Fruit fly (Drosophila melanogaster): Measurements from ENCODE around the gene LysE.

Gene LysE

dm6 chr3L:1247627-1248295 lies 35.1 kb downstream of the LysE start, which contains the start of the genes Psf1 and Sac1 (continued):
- peak; percentile 85 for TF ChIP-seq inv (GFP tag; IDR thresholded peaks at IDR 0.05; ENCODE audit: partially characterized antibody)
- TF ChIP-seq klu (GFP tag; IDR thresholded peaks at IDR 0.05), result no peak; the same call in 1 of the 2 replicates
- TF ChIP-seq MBD-R2 (GFP tag; IDR thresholded peaks at IDR 0.05), result peak; percentile 65; the same call in 1 of the 2 replicates
- TF ChIP-seq GATAe (GFP tag; conservative IDR thresholded peaks at IDR 0.05), result no peak
- no peak for TF ChIP-seq CG17328 (GFP tag; IDR thresholded peaks at IDR 0.05)
- no peak for TF ChIP-seq B-H1 (GFP tag; IDR thresholded peaks at IDR 0.05)
- peak; percentile 94 for TF ChIP-seq CG4617 (GFP tag; optimal IDR thresholded peaks at IDR 0.05; ENCODE audit: borderline replicate concordance)
- TF ChIP-seq ems (GFP tag; optimal IDR thresholded peaks at IDR 0.05), result no peak
- TF ChIP-seq pzg (GFP tag; optimal IDR thresholded peaks at IDR 0.05), result peak; percentile 77
- 0 out of 3 replicates have a peak, but pooled peaks have one; percentile 11 for TF ChIP-seq Optix (GFP tag; IDR thresholded peaks at IDR 0.05)
- TF ChIP-seq CG2875 (GFP tag; optimal IDR thresholded peaks at IDR 0.05), result no peak
- TF ChIP-seq NK7.1 (GFP tag; optimal IDR thresholded peaks at IDR 0.05), result no peak
- no peak for TF ChIP-seq CG11560 (tag; IDR thresholded peaks at IDR 0.05)
- no peak for TF ChIP-seq lbe (GFP tag; optimal IDR thresholded peaks at IDR 0.05)
- TF ChIP-seq oc (tag; optimal IDR thresholded peaks at IDR 0.05), result no peak
- no peak for TF ChIP-seq CG12236 (GFP tag; optimal IDR thresholded peaks at IDR 0.05)
- peak; percentile 5 for TF ChIP-seq CG16815 (GFP tag; optimal IDR thresholded peaks at IDR 0.05)
- peak; percentile 73 for TF ChIP-seq CG13624 (GFP tag; optimal IDR thresholded peaks at IDR 0.05)
- no peak for TF ChIP-seq croc (GFP tag; conservative IDR thresholded peaks at IDR 0.05)
- TF ChIP-seq CG14860 (GFP tag; IDR thresholded peaks at IDR 0.05; ENCODE audit: partially characterized antibody), result peak; percentile 80
- TF ChIP-seq fru (optimal IDR thresholded peaks at IDR 0.05), result no peak
- TF ChIP-seq Hmr (GFP tag; optimal IDR thresholded peaks at IDR 0.05), result peak; percentile 23
- no peak for TF ChIP-seq rib (GFP tag; IDR thresholded peaks at IDR 0.05)
- peak; percentile 76 for TF ChIP-seq lilli (GFP tag; optimal IDR thresholded peaks at IDR 0.05)
- no peak for TF ChIP-seq gt (GFP tag; IDR thresholded peaks at IDR 0.05)
- no peak for TF ChIP-seq CG18599 (GFP tag; optimal IDR thresholded peaks at IDR 0.05)
- peak; percentile 44 for TF ChIP-seq bcd (GFP tag; optimal IDR thresholded peaks at IDR 0.05)
- peak; percentile 57 for TF ChIP-seq pho (GFP tag; optimal IDR thresholded peaks at IDR 0.05)
- no peak for TF ChIP-seq CG2712 (tag; optimal IDR thresholded peaks at IDR 0.05)
- TF ChIP-seq CG4360 (GFP tag; IDR thresholded peaks at IDR 0.05), result no peak
- TF ChIP-seq trh (GFP tag; optimal IDR thresholded peaks at IDR 0.05), result no peak
- no peak for TF ChIP-seq CG34376 (GFP tag; optimal IDR thresholded peaks at IDR 0.05)
- peak; percentile 18 for TF ChIP-seq chn (GFP tag; optimal IDR thresholded peaks at IDR 0.05)
- no peak for TF ChIP-seq grn (GFP tag; optimal IDR thresholded peaks at IDR 0.05)
- peak; percentile 79 for TF ChIP-seq CG34224 (GFP tag; IDR thresholded peaks at IDR 0.05; ENCODE audit: partially characterized antibody)
- no peak for TF ChIP-seq gsb-n (tag; optimal IDR thresholded peaks at IDR 0.05)
- TF ChIP-seq nom (GFP tag; optimal IDR thresholded peaks at IDR 0.05), result no peak
- no peak for TF ChIP-seq Nf-YB (GFP tag; optimal IDR thresholded peaks at IDR 0.05)
- TF ChIP-seq Elba2 (GFP tag; optimal IDR thresholded peaks at IDR 0.05), result no peak
- peak; percentile 10 for TF ChIP-seq Dek (tag; optimal IDR thresholded peaks at IDR 0.05)
- TF ChIP-seq Bgb (GFP tag; IDR thresholded peaks at IDR 0.05; ENCODE audit: partially characterized antibody), result peak; percentile 78
- TF ChIP-seq PHDP (tag; optimal IDR thresholded peaks at IDR 0.05), result no peak
- peak; percentile 98 for TF ChIP-seq Sry-δ (GFP tag; optimal IDR thresholded peaks at IDR 0.05)
- TF ChIP-seq CG8765 (GFP tag; IDR thresholded peaks at IDR 0.05), result 0 out of 2 replicates have a peak, but pooled peaks have one; percentile 36
- TF ChIP-seq CG3163 (GFP tag; optimal IDR thresholded peaks at IDR 0.05), result peak; percentile 32
- TF ChIP-seq bsh (GFP tag; optimal IDR thresholded peaks at IDR 0.05), result peak in 1 of 2 experiments; percentile 22
- TF ChIP-seq CG31388 (GFP tag; optimal IDR thresholded peaks at IDR 0.05), result no peak
- no peak for TF ChIP-seq CG18476 (GFP tag; optimal IDR thresholded peaks at IDR 0.05)
- TF ChIP-seq CG10267 (tag; optimal IDR thresholded peaks at IDR 0.05), result peak; percentile 65
- TF ChIP-seq sisA (GFP tag; IDR thresholded peaks at IDR 0.05), result peak; percentile 58
